ENCODE assay signal across 1 fruit fly cellular context in the genomic region with DNA sequence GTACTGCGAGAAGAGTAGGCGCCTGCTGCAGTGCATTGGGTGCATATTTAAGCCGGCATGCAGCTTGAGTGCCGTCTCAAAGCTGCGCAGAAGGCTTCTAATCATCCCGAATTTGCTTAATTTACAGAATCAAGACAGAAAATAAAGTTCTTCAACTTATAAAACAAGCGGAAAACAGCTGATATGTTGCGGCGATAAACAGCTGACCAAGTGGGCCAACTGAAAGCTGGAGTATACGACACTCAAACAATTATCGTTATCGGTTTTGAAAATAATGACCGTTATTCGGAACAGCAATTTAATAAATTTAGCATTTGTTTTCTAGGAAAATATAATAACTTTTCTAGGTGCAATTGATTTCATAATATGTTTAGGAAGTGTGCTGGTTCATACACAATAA.
TF ChIP-seq lines count a peak whose summit lies in the region.

A gene (minus strand): TSS at position 189 of the 400 bp plus-strand sequence.

TF ChIP-seq in whole organism, embryonic, 481 proteins besides CTCF, POLR2A, EP300 and RAD21 (continued from another document):
- TF ChIP-seq CG8359 (GFP tag; optimal IDR thresholded peaks at IDR 0.05; lab: Kevin White, UChicago; ENCODE audit: borderline replicate concordance) (no peak), CG1603 (tag; optimal IDR thresholded peaks at IDR 0.05; lab: Kevin White, UChicago) (peak; percentile 72), CG15601 (tag; optimal IDR thresholded peaks at IDR 0.05; lab: Kevin White, UChicago) (peak; percentile 29), CG17829 (tag; optimal IDR thresholded peaks at IDR 0.05; lab: Kevin White, UChicago) (peak; percentile 16), Dll (GFP tag; IDR thresholded peaks at IDR 0.05; lab: Robert Waterston, UW; ENCODE audit: partially characterized antibody) (peak; percentile 60; the same call in 3 of the 4 replicates), amos (GFP tag; IDR thresholded peaks at IDR 0.05; lab: Robert Waterston, UW; ENCODE audit: partially characterized antibody) (peak; percentile 36; the same call in 1 of the 2 replicates), sna (GFP tag; IDR thresholded peaks at IDR 0.05; lab: Robert Waterston, UW; ENCODE audit: partially characterized antibody) (peak; percentile 73), CG15514 (GFP tag; optimal IDR thresholded peaks at IDR 0.05; lab: Kevin White, UChicago) (peak; percentile 53), MBD-R2 (GFP tag; IDR thresholded peaks at IDR 0.05; lab: Robert Waterston, UW) (peak; percentile 97), BEAF-32 (GFP tag; optimal IDR thresholded peaks at IDR 0.05; lab: Kevin White, UChicago) (peak; percentile 32), Doc3 (GFP tag; IDR thresholded peaks at IDR 0.05; lab: Robert Waterston, UW; ENCODE audit: partially characterized antibody) (0 out of 3 replicates have a peak, but pooled peaks have one; percentile 41), YL-1 (GFP tag; optimal IDR thresholded peaks at IDR 0.05; lab: Kevin White, UChicago) (peak; percentile 28), shn (GFP tag; optimal IDR thresholded peaks at IDR 0.05; lab: Kevin White, UChicago) (no peak), Myb (GFP tag; optimal IDR thresholded peaks at IDR 0.05; lab: Kevin White, UChicago) (peak; percentile 99), CG2116 (GFP tag; optimal IDR thresholded peaks at IDR 0.05; lab: Kevin White, UChicago) (peak; percentile 52), CG7963 (GFP tag; IDR thresholded peaks at IDR 0.05; lab: Robert Waterston, UW; ENCODE audit: partially characterized antibody) (peak; percentile 37; the same call in 1 of the 3 replicates), Sry-δ (GFP tag; optimal IDR thresholded peaks at IDR 0.05; lab: Kevin White, UChicago) (peak; percentile 47), Dref (GFP tag; IDR thresholded peaks at IDR 0.05; lab: Robert Waterston, UW) (peak; percentile 97), dimm (GFP tag; IDR thresholded peaks at IDR 0.05; lab: Robert Waterston, UW) (no peak), stwl (tag; optimal IDR thresholded peaks at IDR 0.05; lab: Kevin White, UChicago) (peak; percentile 64), esg (GFP tag; conservative IDR thresholded peaks at IDR 0.05; lab: Robert Waterston, UW) (no peak), CG13287 (GFP tag; IDR thresholded peaks at IDR 0.05; lab: Robert Waterston, UW; ENCODE audit: partially characterized antibody) (peak; percentile 72), Scr (GFP tag; IDR thresholded peaks at IDR 0.05; lab: Robert Waterston, UW; ENCODE audit: partially characterized antibody) (peak; percentile 49), fu2 (GFP tag; optimal IDR thresholded peaks at IDR 0.05; lab: Kevin White, UChicago) (no peak), dan (GFP tag; IDR thresholded peaks at IDR 0.05; lab: Robert Waterston, UW) (no peak), CG3847 (GFP tag; IDR thresholded peaks at IDR 0.05; lab: Robert Waterston, UW) (no peak), hkb (optimal IDR thresholded peaks at IDR 0.05; lab: Kevin White, UChicago) (peak; percentile 14), hkb (GFP tag; IDR thresholded peaks at IDR 0.05; lab: Robert Waterston, UW) (no peak), Med (GFP tag; lab: Kevin White, UChicago) (peak; percentile 67), mld (GFP tag; IDR thresholded peaks at IDR 0.05; lab: Robert Waterston, UW; ENCODE audit: partially characterized antibody) (no peak), her (GFP tag; optimal IDR thresholded peaks at IDR 0.05; lab: Kevin White, UChicago) (no peak), hbn (GFP tag; IDR thresholded peaks at IDR 0.05; lab: Robert Waterston, UW; ENCODE audit: partially characterized antibody) (peak; percentile 56; the same call in 1 of the 2 replicates), Dp (GFP tag; optimal IDR thresholded peaks at IDR 0.05; lab: Kevin White, UChicago) (peak; percentile 73), ken (GFP tag; IDR thresholded peaks at IDR 0.05; lab: Robert Waterston, UW) (no peak), sim (GFP tag; IDR thresholded peaks at IDR 0.05; lab: Robert Waterston, UW) (no peak), HmgD (GFP tag; optimal IDR thresholded peaks at IDR 0.05; lab: Kevin White, UChicago) (no peak), CG30403 (GFP tag; optimal IDR thresholded peaks at IDR 0.05; lab: Kevin White, UChicago) (no peak), E2f2 (GFP tag; IDR thresholded peaks at IDR 0.05; lab: Robert Waterston, UW) (peak; percentile 78), crp (GFP tag; optimal IDR thresholded peaks at IDR 0.05; lab: Kevin White, UChicago) (peak; percentile 100), schlank (tag; optimal IDR thresholded peaks at IDR 0.05; lab: Kevin White, UChicago) (no peak), corto (GFP tag; optimal IDR thresholded peaks at IDR 0.05; lab: Kevin White, UChicago) (no peak), CG3281 (GFP tag; optimal IDR thresholded peaks at IDR 0.05; lab: Kevin White, UChicago) (no peak), fd102C (GFP tag; optimal IDR thresholded peaks at IDR 0.05; lab: Kevin White, UChicago) (no peak), Trl (optimal IDR thresholded peaks at IDR 0.05; lab: Kevin White, UChicago) (no peak), Trl (GFP tag; optimal IDR thresholded peaks at IDR 0.05; lab: Kevin White, UChicago) (no peak), CG14710 (tag; optimal IDR thresholded peaks at IDR 0.05; lab: Kevin White, UChicago) (peak; percentile 40), gfzf (GFP tag; optimal IDR thresholded peaks at IDR 0.05; lab: Kevin White, UChicago) (peak; percentile 34), CG34224 (GFP tag; IDR thresholded peaks at IDR 0.05; lab: Robert Waterston, UW; ENCODE audit: partially characterized antibody) (peak; percentile 45; the same call in 1 of the 3 replicates), vvl (GFP tag; IDR thresholded peaks at IDR 0.05; lab: Robert Waterston, UW) (peak; percentile 46), NFAT (GFP tag; IDR thresholded peaks at IDR 0.05; lab: Robert Waterston, UW) (peak; percentile 4; the same call in 1 of the 2 replicates), Bgb (GFP tag; IDR thresholded peaks at IDR 0.05; lab: Robert Waterston, UW; ENCODE audit: partially characterized antibody) (0 out of 2 replicates have a peak, but pooled peaks have one; percentile 26), ash1 (GFP tag; optimal IDR thresholded peaks at IDR 0.05; lab: Kevin White, UChicago) (no peak), CG12659 (GFP tag; optimal IDR thresholded peaks at IDR 0.05; lab: Kevin White, UChicago) (peak; percentile 1), vnd (GFP tag; IDR thresholded peaks at IDR 0.05; lab: Robert Waterston, UW; ENCODE audit: partially characterized antibody) (no peak), Sin3A (optimal IDR thresholded peaks at IDR 0.05; lab: Kevin White, UChicago) (peak; percentile 33), scrt (GFP tag; optimal IDR thresholded peaks at IDR 0.05; lab: Kevin White, UChicago) (no peak), nerfin-2 (GFP tag; IDR thresholded peaks at IDR 0.05; lab: Robert Waterston, UW; ENCODE audit: partially characterized antibody) (0 out of 2 replicates have a peak, but pooled peaks have one; percentile 10), pzg (GFP tag; optimal IDR thresholded peaks at IDR 0.05; lab: Kevin White, UChicago) (peak; percentile 82), ato (GFP tag; IDR thresholded peaks at IDR 0.05; lab: Robert Waterston, UW; ENCODE audit: partially characterized antibody) (peak; percentile 62; the same call in 1 of the 2 replicates), CG14860 (GFP tag; IDR thresholded peaks at IDR 0.05; lab: Robert Waterston, UW; ENCODE audit: partially characterized antibody) (peak; percentile 36; the same call in 1 of the 3 replicates), ewg (GFP tag; optimal IDR thresholded peaks at IDR 0.05; lab: Kevin White, UChicago) (no peak), aop (GFP tag; IDR thresholded peaks at IDR 0.05; lab: Robert Waterston, UW) (no peak), Ets97D (GFP tag; optimal IDR thresholded peaks at IDR 0.05; lab: Kevin White, UChicago) (peak; percentile 59), chinmo (GFP tag; IDR thresholded peaks at IDR 0.05; lab: Robert Waterston, UW; ENCODE audit: partially characterized antibody) (0 out of 4 replicates have a peak, but pooled peaks have one; percentile 57), HLH4C (GFP tag; IDR thresholded peaks at IDR 0.05; lab: Robert Waterston, UW; ENCODE audit: partially characterized antibody) (peak; percentile 56; the same call in 1 of the 3 replicates), CG11560 (tag; IDR thresholded peaks at IDR 0.05; lab: Robert Waterston, UW) (no peak)
